Worm (Caenorhabditis elegans) whole organism, young adult: ENCODE data around the gene far-3.

Experiments used
- B0019.2 ChIP-seq: fragments of 200-800 bp; sonication (Bioruptor generic); conservative IDR thresholded peaks from 2 replicates; pipeline ENCODE4 v1.3.6; 2022; ENCODE audit warnings: missing genetic modification reagents, missing genetic modification characterization, missing compliant biosample characterization
- B0035.1 ChIP-seq: sonication (generic microtip); optimal IDR thresholded peaks from 2 replicates; lab custom pipeline; 2016; ENCODE audit warnings: missing genetic modification characterization, mild to moderate bottlenecking, missing compliant biosample characterization, missing genotype, missing genetic modification reagents
- F37B4.10 ChIP-seq: fragments of 200-800 bp; sonication (Bioruptor generic); IDR thresholded peaks from 2 replicates; pipeline ENCODE4 v1.3.6; 2022; ENCODE audit warnings: missing genetic modification characterization, missing compliant biosample characterization
- K12H6.12 ChIP-seq: fragments of 200-800 bp; sonication (Bioruptor generic); optimal IDR thresholded peaks from 2 replicates; lab custom pipeline; 2018; ENCODE audit warnings: mild to moderate bottlenecking, missing genetic modification characterization, missing compliant biosample characterization
- T26A5.8 ChIP-seq: sonication (generic microtip); optimal IDR thresholded peaks from 2 replicates; lab custom pipeline; 2016; ENCODE audit warnings: missing genetic modification characterization, missing compliant biosample characterization
- Y56A3A.18 ChIP-seq: fragments of 200-800 bp; sonication (Bioruptor generic); IDR thresholded peaks from 2 replicates; pipeline ENCODE4 v1.3.6; 2022; ENCODE audit warnings: missing genetic modification reagents, missing genetic modification characterization, missing compliant biosample characterization
- Y67H2A.10 ChIP-seq: fragments of 200-800 bp; sonication (Bioruptor generic); conservative IDR thresholded peaks from 2 replicates; pipeline ENCODE4 v1.3.6; 2022; ENCODE audit warnings: missing genetic modification reagents, missing genetic modification characterization, missing compliant biosample characterization
- aptf-2 ChIP-seq: fragments of 200-800 bp; sonication (Bioruptor generic); conservative IDR thresholded peaks from 2 replicates; pipeline ENCODE4 v1.3.6; 2022; ENCODE audit warnings: missing genetic modification reagents, missing genetic modification characterization, missing compliant biosample characterization
- atf-7 ChIP-seq: sonication (generic microtip); optimal IDR thresholded peaks from 2 replicates; lab custom pipeline; 2017; ENCODE audit warnings: mild to moderate bottlenecking, missing genetic modification characterization, missing compliant biosample characterization
- athp-1 ChIP-seq: sonication (generic microtip); optimal IDR thresholded peaks from 2 replicates; lab custom pipeline; 2017; ENCODE audit warnings: mild to moderate bottlenecking, missing genetic modification characterization, missing compliant biosample characterization
- attf-3 ChIP-seq: fragments of 200-800 bp; sonication (Bioruptor generic); conservative IDR thresholded peaks from 2 replicates; pipeline ENCODE4 v1.3.6; 2022; ENCODE audit warnings: missing genetic modification reagents, missing genetic modification characterization, missing compliant biosample characterization
- bed-1 ChIP-seq: fragments of 200-800 bp; sonication (Bioruptor generic); IDR thresholded peaks from 2 replicates; pipeline ENCODE4 v1.3.6; 2022; ENCODE audit warnings: missing genetic modification reagents, missing genetic modification characterization, missing compliant biosample characterization
- ccch-3 ChIP-seq: fragments of 200-800 bp; sonication (Bioruptor generic); optimal IDR thresholded peaks from 2 replicates; lab custom pipeline; 2018; ENCODE audit warnings: mild to moderate bottlenecking, missing genetic modification characterization, missing compliant biosample characterization
- cebp-1 ChIP-seq, 2 experiments: fragments of 200-800 bp in 1 of 2; sonication (Bioruptor generic) in 1 of 2; sonication (generic microtip) in 1 of 2; IDR thresholded peaks in 1 of 2; optimal IDR thresholded peaks in 1 of 2; 2 replicates each; pipeline versions ENCODE4 v1.3.6 to Lab custom; 2017 to 2022; ENCODE audit warnings: missing compliant biosample characterization in 2 of 2, missing genetic modification characterization in 2 of 2, mild to moderate bottlenecking in 1 of 2, missing genetic modification reagents in 1 of 2, moderate library complexity in 1 of 2
- ceh-58 ChIP-seq: fragments of 200-800 bp; sonication (Bioruptor generic); IDR thresholded peaks from 2 replicates; pipeline ENCODE4 v1.3.6; 2022; ENCODE audit warnings: missing genetic modification characterization, missing compliant biosample characterization
- dpff-1 ChIP-seq: sonication (generic microtip); optimal IDR thresholded peaks from 2 replicates; lab custom pipeline; 2017; ENCODE audit warnings: mild to moderate bottlenecking, missing genetic modification characterization, missing compliant biosample characterization
- efl-1 ChIP-seq: fragments of 150-350 bp; optimal IDR thresholded peaks from 2 replicates; lab custom pipeline; 2014; ENCODE audit warnings: missing biosample characterization, missing genetic modification reagents, missing genetic modification characterization
- ets-4 ChIP-seq: fragments of 200-800 bp; sonication (Bioruptor generic); optimal IDR thresholded peaks from 2 replicates; lab custom pipeline; 2018; ENCODE audit warnings: mild to moderate bottlenecking, missing genetic modification characterization, missing compliant biosample characterization
- fkh-3 ChIP-seq: sonication (generic microtip); optimal IDR thresholded peaks from 2 replicates; lab custom pipeline; 2016; ENCODE audit warnings: mild to moderate bottlenecking, missing genetic modification characterization, missing compliant biosample characterization
- hlh-12 ChIP-seq: sonication (generic microtip); optimal IDR thresholded peaks from 2 replicates; lab custom pipeline; 2016; ENCODE audit warnings: missing genetic modification characterization, missing compliant biosample characterization
- hsf-1 ChIP-seq: fragments of 200-800 bp; sonication (Bioruptor generic); IDR thresholded peaks from 2 replicates; pipeline ENCODE4 v1.3.6; 2022; ENCODE audit warnings: missing genetic modification reagents, missing genetic modification characterization, missing compliant biosample characterization
- lag-1 ChIP-seq: fragments of 200-800 bp; sonication (Bioruptor generic); IDR thresholded peaks from 2 replicates; pipeline ENCODE4 v1.3.6; 2022; ENCODE audit warnings: missing genetic modification reagents, missing genetic modification characterization, missing compliant biosample characterization
- lin-40 ChIP-seq: sonication (generic microtip); optimal IDR thresholded peaks from 2 replicates; lab custom pipeline; 2016; ENCODE audit warnings: missing genetic modification characterization, mild to moderate bottlenecking, missing compliant biosample characterization, missing genotype, missing genetic modification reagents
- madf-3 ChIP-seq: fragments of 200-800 bp; sonication (Bioruptor generic); IDR thresholded peaks from 2 replicates; pipeline ENCODE4 v1.3.6; 2022; ENCODE audit warnings: missing genetic modification reagents, missing genetic modification characterization, missing compliant biosample characterization
- madf-6 ChIP-seq: fragments of 200-800 bp; sonication (Bioruptor generic); IDR thresholded peaks from 2 replicates; pipeline ENCODE4 v1.3.6; 2022; ENCODE audit warnings: missing genetic modification reagents, missing genetic modification characterization, missing compliant biosample characterization
- mxl-1 ChIP-seq: sonication (generic microtip); optimal IDR thresholded peaks from 2 replicates; lab custom pipeline; 2016; ENCODE audit warnings: missing genetic modification characterization, missing compliant biosample characterization
- nfyb-1 ChIP-seq: fragments of 200-800 bp; sonication (Bioruptor generic); IDR thresholded peaks from 2 replicates; pipeline ENCODE4 v1.3.6; 2022; ENCODE audit warnings: missing genetic modification reagents, missing genetic modification characterization, missing compliant biosample characterization
- nhr-120 ChIP-seq: fragments of 200-800 bp; sonication (Bioruptor generic); IDR thresholded peaks from 2 replicates; pipeline ENCODE4 v1.3.6; 2022; ENCODE audit warnings: missing genetic modification characterization, missing compliant biosample characterization
- nhr-27 ChIP-seq: fragments of 200-800 bp; sonication (Bioruptor generic); optimal IDR thresholded peaks from 2 replicates; lab custom pipeline; 2018; ENCODE audit warnings: mild to moderate bottlenecking, missing genetic modification characterization, moderate library complexity, missing compliant biosample characterization
- nhr-80 ChIP-seq: sonication (generic microtip); optimal IDR thresholded peaks from 2 replicates; lab custom pipeline; 2016; ENCODE audit warnings: missing genetic modification characterization, missing compliant biosample characterization
- nhr-90 ChIP-seq: sonication (generic microtip); optimal IDR thresholded peaks from 2 replicates; lab custom pipeline; 2016; ENCODE audit warnings: missing genotype, mild to moderate bottlenecking, missing genetic modification characterization, missing compliant biosample characterization
- pbrm-1 ChIP-seq: fragments of 200-800 bp; sonication (Bioruptor generic); IDR thresholded peaks from 2 replicates; pipeline ENCODE4 v1.3.6; 2022; ENCODE audit warnings: missing genetic modification reagents, missing genetic modification characterization, missing compliant biosample characterization
- repo-1 ChIP-seq: sonication (generic microtip); optimal IDR thresholded peaks from 2 replicates; lab custom pipeline; 2017; ENCODE audit warnings: mild to moderate bottlenecking, missing genetic modification characterization, missing compliant biosample characterization
- rpc-1 ChIP-seq, 2 experiments: fragments of 150-350 bp in 1 of 2; sonication (generic microtip) in 1 of 2; optimal IDR thresholded peaks; 2 replicates each; lab custom pipeline; 2014 to 2018; ENCODE audit warnings: missing biosample characterization in 1 of 2, missing genetic modification characterization in 1 of 2, missing genetic modification reagents in 1 of 2, missing genotype in 1 of 2
- sdz-38 ChIP-seq: sonication (generic microtip); optimal IDR thresholded peaks from 2 replicates; lab custom pipeline; 2016; ENCODE audit warnings: missing genotype, missing genetic modification characterization, missing compliant biosample characterization
- somi-1 ChIP-seq: fragments of 200-800 bp; sonication (Bioruptor generic); optimal IDR thresholded peaks from 2 replicates; lab custom pipeline; 2018; ENCODE audit warnings: mild to moderate bottlenecking, missing genetic modification characterization, missing compliant biosample characterization
- tlf-1 ChIP-seq: fragments of 200-800 bp; sonication (Bioruptor generic); optimal IDR thresholded peaks from 2 replicates; lab custom pipeline; 2018; ENCODE audit warnings: mild to moderate bottlenecking, missing genetic modification characterization, missing compliant biosample characterization
- xnd-1 ChIP-seq: sonication (generic microtip); optimal IDR thresholded peaks from 2 replicates; lab custom pipeline; 2016; ENCODE audit warnings: missing genotype, missing genetic modification reagents, missing genetic modification characterization, missing compliant biosample characterization
- ztf-18 ChIP-seq: sonication (generic microtip); optimal IDR thresholded peaks from 2 replicates; lab custom pipeline; 2016; ENCODE audit warnings: missing genotype, mild to moderate bottlenecking, missing genetic modification characterization, missing compliant biosample characterization
- ztf-25 ChIP-seq: fragments of 200-800 bp; sonication (Bioruptor generic); IDR thresholded peaks from 2 replicates; pipeline ENCODE4 v1.3.6; 2022; ENCODE audit warnings: missing genetic modification reagents, missing genetic modification characterization, missing compliant biosample characterization
- ztf-26 ChIP-seq: sonication (generic microtip); optimal IDR thresholded peaks from 2 replicates; lab custom pipeline; 2017; ENCODE audit warnings: missing genetic modification characterization, missing compliant biosample characterization
- ztf-3 ChIP-seq: fragments of 200-800 bp; sonication (Bioruptor generic); optimal IDR thresholded peaks from 2 replicates; lab custom pipeline; 2018; ENCODE audit warnings: mild to moderate bottlenecking, missing genetic modification characterization, missing compliant biosample characterization

Gene far-3

ce11 chrV:13046125-13047123 is 49.1 kb upstream of the far-3 start (continued):
- TF ChIP-seq hsf-1 (GFP tag; lab: Robert Waterston, UW): no peak
- no peak for TF ChIP-seq attf-3 (GFP tag; lab: Robert Waterston, UW)
- TF ChIP-seq B0035.1 (tag; lab: Kevin White, UChicago): peak; percentile 44
- no peak for TF ChIP-seq lag-1 (GFP tag; lab: Robert Waterston, UW)
- no peak for TF ChIP-seq hlh-12 (tag; lab: Kevin White, UChicago)
- TF ChIP-seq F37B4.10 (GFP tag; lab: Robert Waterston, UW): no peak
- peak; percentile 46 for TF ChIP-seq nhr-90 (tag; lab: Kevin White, UChicago)
- no peak for TF ChIP-seq bed-1 (GFP tag; lab: Robert Waterston, UW)
- no peak for TF ChIP-seq ztf-26 (tag; lab: Kevin White, UChicago)
- TF ChIP-seq madf-6 (GFP tag; lab: Robert Waterston, UW): peak; percentile 44; the same call in 1 of the 2 replicates
- TF ChIP-seq nhr-80: peak; percentile 85

ce11 chrV:13045017-13045416 is 47.7 kb upstream of the far-3 start:
- no peak for TF ChIP-seq madf-3 (GFP tag; lab: Robert Waterston, UW)
- TF ChIP-seq T26A5.8 (tag; lab: Kevin White, UChicago): no peak

ce11 chrV:13043832-13044521 is 46.7 kb upstream of the far-3 start:
- no peak for TF ChIP-seq sdz-38 (tag; lab: Kevin White, UChicago)
- TF ChIP-seq lin-40 (tag; lab: Kevin White, UChicago): no peak
- no peak for TF ChIP-seq ceh-58 (GFP tag; lab: Robert Waterston, UW)
- TF ChIP-seq mxl-1 (tag; lab: Kevin White, UChicago): no peak
- TF ChIP-seq ztf-18 (tag; lab: Kevin White, UChicago): no peak
- TF ChIP-seq nhr-27: no peak
- no peak for TF ChIP-seq dpff-1 (tag; lab: Kevin White, UChicago)
- no peak for TF ChIP-seq cebp-1 (GFP tag; IDR thresholded peaks at IDR 0.05; lab: Robert Waterston, UW)
- no peak for TF ChIP-seq cebp-1 (tag; optimal IDR thresholded peaks at IDR 0.05; lab: Kevin White, UChicago)
- TF ChIP-seq efl-1: no peak
- no peak for TF ChIP-seq xnd-1
- TF ChIP-seq ccch-3 (GFP tag; lab: Kevin White, UChicago): no peak
- no peak for TF ChIP-seq nfyb-1 (GFP tag; lab: Robert Waterston, UW)
- no peak for TF ChIP-seq repo-1 (tag; lab: Kevin White, UChicago)
- TF ChIP-seq Y56A3A.18: no peak
- no peak for TF ChIP-seq K12H6.12
- TF ChIP-seq pbrm-1 (GFP tag; lab: Robert Waterston, UW): 0 out of 2 replicates have a peak, but pooled peaks have one; percentile 5
- TF ChIP-seq ztf-3 (GFP tag; lab: Kevin White, UChicago): no peak
- TF ChIP-seq nhr-90 (tag; lab: Kevin White, UChicago): no peak
- TF ChIP-seq tlf-1: no peak
- no peak for TF ChIP-seq somi-1 (GFP tag; lab: Kevin White, UChicago)
- TF ChIP-seq athp-1: no peak
- no peak for TF ChIP-seq aptf-2 (GFP tag; lab: Robert Waterston, UW)
- no peak for TF ChIP-seq fkh-3 (tag; lab: Kevin White, UChicago)
- peak; percentile 51 for TF ChIP-seq ets-4 (GFP tag; lab: Kevin White, UChicago)
- peak; percentile 34 for TF ChIP-seq atf-7 (tag; lab: Kevin White, UChicago)
- TF ChIP-seq bed-1 (GFP tag; lab: Robert Waterston, UW): no peak
- TF ChIP-seq nhr-120 (GFP tag; lab: Robert Waterston, UW): no peak
- TF ChIP-seq B0019.2 (GFP tag; lab: Robert Waterston, UW): no peak
- peak; percentile 31 for TF ChIP-seq nhr-80
- TF ChIP-seq Y67H2A.10 (GFP tag; lab: Robert Waterston, UW): no peak
- TF ChIP-seq rpc-1 (optimal IDR thresholded peaks at IDR 0.05; lab: Kevin White, UChicago): no peak
- no peak for TF ChIP-seq rpc-1 (tag; optimal IDR thresholded peaks at IDR 0.05; lab: Kevin White, UChicago)
- TF ChIP-seq ztf-25 (GFP tag; lab: Robert Waterston, UW): no peak
